Worm (Caenorhabditis elegans): Measurements from ENCODE around the gene srx-77.

Gene srx-77

ce11 chrV:4668636-4669035, at the start of gene srx-77:
srx-77 (minus strand) TSS chrV:4668736.
- TF ChIP-seq scrt-1 (GFP tag; IDR thresholded peaks at IDR 0.05) (no peak), hnd-1 (tag; optimal IDR thresholded peaks at IDR 0.05) (no peak), sea-1 (GFP tag; conservative IDR thresholded peaks at IDR 0.05) (no peak), F13C5.2 (tag; optimal IDR thresholded peaks at IDR 0.05) (no peak), tra-4 (tag; optimal IDR thresholded peaks at IDR 0.05) (no peak), flt-1 (GFP tag; IDR thresholded peaks at IDR 0.05) (no peak), ceh-13 (GFP tag; optimal IDR thresholded peaks at IDR 0.05) (no peak), ama-1 (optimal IDR thresholded peaks at IDR 0.05) (no peak), hmg-4 (GFP tag; optimal IDR thresholded peaks at IDR 0.05) (no peak), hmbx-1 (tag; optimal IDR thresholded peaks at IDR 0.05) (no peak), tbx-37 (GFP tag; conservative IDR thresholded peaks at IDR 0.05) (no peak), pes-1 (GFP tag; IDR thresholded peaks at IDR 0.05) (no peak), aly-1 (tag; optimal IDR thresholded peaks at IDR 0.05) (no peak), ets-7 (tag; optimal IDR thresholded peaks at IDR 0.05) (no peak), ceh-36 (tag; optimal IDR thresholded peaks at IDR 0.05) (no peak)

- TF ChIP-seq tra-4 (tag; optimal IDR thresholded peaks at IDR 0.05) (no peak), ets-7 (tag; optimal IDR thresholded peaks at IDR 0.05) (no peak), aly-1 (tag; optimal IDR thresholded peaks at IDR 0.05) (no peak), pes-1 (GFP tag; IDR thresholded peaks at IDR 0.05) (no peak), B0310.2 (tag; optimal IDR thresholded peaks at IDR 0.05) (no peak), ama-1 (optimal IDR thresholded peaks at IDR 0.05) (no peak)
Measured at ce11 chrV:4710464-4710863, 41.9 kb upstream of the srx-77 start, which contains the start of gene oac-24. oac-24 (plus strand) TSS chrV:4710764.

- no peak for TF ChIP-seq ets-7 (tag; optimal IDR thresholded peaks at IDR 0.05)
- TF ChIP-seq F13C5.2 (tag; optimal IDR thresholded peaks at IDR 0.05) = no peak
- TF ChIP-seq ceh-13 (GFP tag; optimal IDR thresholded peaks at IDR 0.05) = no peak
- TF ChIP-seq aly-1 (tag; optimal IDR thresholded peaks at IDR 0.05) = no peak
- no peak for TF ChIP-seq hmg-4 (GFP tag; optimal IDR thresholded peaks at IDR 0.05)
- TF ChIP-seq scrt-1 (GFP tag; IDR thresholded peaks at IDR 0.05) = no peak
- TF ChIP-seq pes-1 (GFP tag; IDR thresholded peaks at IDR 0.05) = no peak
- no peak for TF ChIP-seq tra-4 (tag; optimal IDR thresholded peaks at IDR 0.05)
- TF ChIP-seq hnd-1 (tag; optimal IDR thresholded peaks at IDR 0.05) = no peak
Measured at ce11 chrV:4707646-4708045, 39.1 kb upstream of the srx-77 start.

- TF ChIP-seq sea-1 (GFP tag; conservative IDR thresholded peaks at IDR 0.05) (no peak), pes-1 (GFP tag; IDR thresholded peaks at IDR 0.05) (no peak), ceh-13 (GFP tag; optimal IDR thresholded peaks at IDR 0.05) (no peak), tbx-11 (GFP tag; IDR thresholded peaks at IDR 0.05) (no peak), hmg-4 (GFP tag; optimal IDR thresholded peaks at IDR 0.05) (no peak), ceh-36 (tag; optimal IDR thresholded peaks at IDR 0.05) (no peak)
Measured at ce11 chrV:4700189-4700588, 31.7 kb upstream of the srx-77 start, which contains the start of gene ZC266.1. ZC266.1 (minus strand) TSS chrV:4700289.

- TF ChIP-seq tbx-11 (GFP tag; IDR thresholded peaks at IDR 0.05) (no peak), sea-1 (GFP tag; conservative IDR thresholded peaks at IDR 0.05) (no peak), F13C5.2 (tag; optimal IDR thresholded peaks at IDR 0.05) (no peak), tra-4 (tag; optimal IDR thresholded peaks at IDR 0.05) (no peak), aly-1 (tag; optimal IDR thresholded peaks at IDR 0.05) (no peak), flt-1 (GFP tag; IDR thresholded peaks at IDR 0.05) (no peak), ama-1 (optimal IDR thresholded peaks at IDR 0.05) (no peak), tbx-37 (GFP tag; conservative IDR thresholded peaks at IDR 0.05) (no peak), hmbx-1 (tag; optimal IDR thresholded peaks at IDR 0.05) (no peak), B0310.2 (tag; optimal IDR thresholded peaks at IDR 0.05) (no peak), ceh-36 (tag; optimal IDR thresholded peaks at IDR 0.05) (no peak), pes-1 (GFP tag; IDR thresholded peaks at IDR 0.05) (no peak)
Measured at ce11 chrV:4698675-4699074, 30.1 kb upstream of the srx-77 start.

- TF ChIP-seq flt-1 (GFP tag; IDR thresholded peaks at IDR 0.05) = no peak
- TF ChIP-seq F13C5.2 (tag; optimal IDR thresholded peaks at IDR 0.05) = no peak
- TF ChIP-seq tbx-11 (GFP tag; IDR thresholded peaks at IDR 0.05) = no peak
- TF ChIP-seq scrt-1 (GFP tag; IDR thresholded peaks at IDR 0.05) = no peak
- TF ChIP-seq sea-1 (GFP tag; conservative IDR thresholded peaks at IDR 0.05) = no peak
- no peak for TF ChIP-seq ceh-13 (GFP tag; optimal IDR thresholded peaks at IDR 0.05)
- TF ChIP-seq ceh-36 (tag; optimal IDR thresholded peaks at IDR 0.05) = no peak
- TF ChIP-seq B0310.2 (tag; optimal IDR thresholded peaks at IDR 0.05) = no peak
- no peak for TF ChIP-seq tbx-37 (GFP tag; conservative IDR thresholded peaks at IDR 0.05)
- no peak for TF ChIP-seq hmbx-1 (tag; optimal IDR thresholded peaks at IDR 0.05)
- no peak for TF ChIP-seq pes-1 (GFP tag; IDR thresholded peaks at IDR 0.05)
Measured at ce11 chrV:4694466-4695092, 26.0 kb upstream of the srx-77 start.

ce11 chrV:4693282-4693588, 24.7 kb upstream of the srx-77 start:
- TF ChIP-seq tbx-37 (GFP tag; conservative IDR thresholded peaks at IDR 0.05) (no peak), aly-1 (tag; optimal IDR thresholded peaks at IDR 0.05) (no peak), B0310.2 (tag; optimal IDR thresholded peaks at IDR 0.05) (no peak), hmbx-1 (tag; optimal IDR thresholded peaks at IDR 0.05) (no peak), ama-1 (optimal IDR thresholded peaks at IDR 0.05) (no peak), ceh-13 (GFP tag; optimal IDR thresholded peaks at IDR 0.05) (no peak), flt-1 (GFP tag; IDR thresholded peaks at IDR 0.05) (no peak), ceh-36 (tag; optimal IDR thresholded peaks at IDR 0.05) (no peak), scrt-1 (GFP tag; IDR thresholded peaks at IDR 0.05) (no peak), ets-7 (tag; optimal IDR thresholded peaks at IDR 0.05) (no peak), F13C5.2 (tag; optimal IDR thresholded peaks at IDR 0.05) (no peak), sea-1 (GFP tag; conservative IDR thresholded peaks at IDR 0.05) (no peak), tra-4 (tag; optimal IDR thresholded peaks at IDR 0.05) (no peak), pes-1 (GFP tag; IDR thresholded peaks at IDR 0.05) (no peak), hnd-1 (tag; optimal IDR thresholded peaks at IDR 0.05) (no peak), tbx-11 (GFP tag; IDR thresholded peaks at IDR 0.05) (no peak), hmg-4 (GFP tag; optimal IDR thresholded peaks at IDR 0.05) (no peak)

Data from whole organism, early embryonic.